Worm (Caenorhabditis elegans) whole organism, late embryonic: ENCODE results near the gene ZC190.4.

Experiments used
- C08G9.2 ChIP-seq: sonication (generic microtip); optimal IDR thresholded peaks from 2 replicates; lab custom pipeline; 2016; ENCODE audit warnings: mild to moderate bottlenecking, missing genetic modification characterization, moderate library complexity, missing compliant biosample characterization
- ama-1 ChIP-seq: fragments of 150-350 bp; optimal IDR thresholded peaks from 2 replicates; lab custom pipeline; 2014
- ceh-2 ChIP-seq: sonication (generic microtip); optimal IDR thresholded peaks from 2 replicates; lab custom pipeline; 2016; ENCODE audit warnings: missing genotype, missing genetic modification characterization, missing compliant biosample characterization
- ceh-31 ChIP-seq: sonication (generic microtip); optimal IDR thresholded peaks from 2 replicates; lab custom pipeline; 2016; ENCODE audit warnings: missing genetic modification characterization, missing compliant biosample characterization
- ceh-34 ChIP-seq: sonication (generic microtip); optimal IDR thresholded peaks from 2 replicates; lab custom pipeline; 2016; ENCODE audit warnings: mild to moderate bottlenecking, missing genetic modification characterization, missing compliant biosample characterization
- ceh-45 ChIP-seq: fragments of 200-800 bp; sonication (Bioruptor generic); IDR thresholded peaks from 2 replicates; pipeline ENCODE4 v1.3.6; 2022; ENCODE audit warnings: missing genetic modification reagents, missing genetic modification characterization, missing compliant biosample characterization
- ceh-6 ChIP-seq: fragments of 200-800 bp; sonication (Bioruptor generic); optimal IDR thresholded peaks from 2 replicates; lab custom pipeline; 2018; ENCODE audit warnings: mild to moderate bottlenecking, missing genetic modification characterization, missing compliant biosample characterization
- dmd-4 ChIP-seq: sonication (generic microtip); optimal IDR thresholded peaks from 2 replicates; lab custom pipeline; 2016; ENCODE audit warnings: borderline replicate concordance, missing genetic modification characterization, missing compliant biosample characterization
- ets-4 ChIP-seq: sonication (generic microtip); optimal IDR thresholded peaks from 2 replicates; lab custom pipeline; 2016; ENCODE audit warnings: missing genetic modification characterization, missing compliant biosample characterization
- fkh-10 ChIP-seq: fragments of 150-350 bp; optimal IDR thresholded peaks from 2 replicates; lab custom pipeline; 2014; ENCODE audit warnings: missing biosample characterization, missing genetic modification reagents, missing genetic modification characterization
- lim-6 ChIP-seq: sonication (generic microtip); optimal IDR thresholded peaks from 2 replicates; lab custom pipeline; 2016; ENCODE audit warnings: missing genetic modification characterization, missing compliant biosample characterization
- nfya-1 ChIP-seq: sonication (generic microtip); optimal IDR thresholded peaks from 2 replicates; lab custom pipeline; 2017; ENCODE audit warnings: missing genetic modification characterization, mild to moderate bottlenecking, missing compliant biosample characterization, antibody characterized with exemption, moderate library complexity
- pha-4 ChIP-seq: fragments of 150-350 bp; optimal IDR thresholded peaks from 2 replicates; lab custom pipeline; 2018; ENCODE audit warnings: missing biosample characterization, missing genetic modification reagents, missing genetic modification characterization
- tbx-7 ChIP-seq: sonication (generic microtip); optimal IDR thresholded peaks from 2 replicates; lab custom pipeline; 2016; ENCODE audit warnings: missing genotype, missing genetic modification characterization, missing compliant biosample characterization

DNA sequence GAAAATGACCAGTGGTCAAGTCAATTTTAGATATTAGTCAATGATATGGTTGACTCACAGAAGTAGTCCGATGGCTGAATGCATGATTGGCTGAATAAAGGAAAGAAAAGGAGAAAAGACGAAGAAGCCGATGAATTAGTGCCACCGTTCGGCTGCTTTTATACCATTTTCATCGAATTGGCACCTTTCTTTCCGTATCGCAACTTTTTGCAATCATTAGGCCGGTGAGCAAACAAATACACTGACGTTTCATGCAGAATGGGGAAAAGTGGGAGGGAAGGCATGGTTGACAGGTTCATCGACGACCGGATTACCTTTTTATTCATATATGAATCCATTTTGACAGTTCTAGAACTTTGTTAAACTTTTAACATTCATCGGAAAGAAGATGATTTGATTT lies 44.7 kb upstream of the ZC190.4 start, which contains the start of gene idpc-2:
- TF ChIP-seq fkh-10 (no peak), lim-6 (tag; lab: Kevin White, UChicago) (no peak), ama-1 (lab: Kevin White, UChicago) (no peak), ets-4 (no peak), dmd-4 (tag; lab: Kevin White, UChicago) (no peak), ceh-31 (no peak), pha-4 (tag; lab: Kevin White, UChicago) (no peak), nfya-1 (tag; lab: Kevin White, UChicago) (no peak), tbx-7 (tag; lab: Kevin White, UChicago) (no peak), ceh-45 (no peak), ceh-2 (tag; lab: Kevin White, UChicago) (no peak), ceh-6 (GFP tag; lab: Kevin White, UChicago) (no peak), C08G9.2 (tag; lab: Kevin White, UChicago) (no peak), ceh-34 (tag; lab: Kevin White, UChicago) (no peak)
